Worm (Caenorhabditis elegans) whole organism, L4 larva: ENCODE measurements around the gene W06B4.1.

ENCODE experiments used
- F10B5.3 ChIP-seq: sonication (generic microtip); optimal IDR thresholded peaks from 2 replicates; lab custom pipeline; 2016; ENCODE audit warnings: mild to moderate bottlenecking, missing genetic modification characterization, missing compliant biosample characterization
- T26A8.4 ChIP-seq: fragments of 200-800 bp; sonication (Bioruptor generic); IDR thresholded peaks from 2 replicates; pipeline ENCODE4 v1.3.6; 2022; ENCODE audit warnings: missing genetic modification characterization, missing compliant biosample characterization
- Y48G9A.11 ChIP-seq: fragments of 200-800 bp; sonication (Bioruptor generic); IDR thresholded peaks from 2 replicates; pipeline ENCODE4 v1.3.6; 2022; ENCODE audit warnings: missing genetic modification reagents, missing genetic modification characterization, missing compliant biosample characterization
- Y5F2A.4 ChIP-seq: fragments of 200-800 bp; sonication (Bioruptor generic); optimal IDR thresholded peaks from 2 replicates; lab custom pipeline; 2018; ENCODE audit warnings: mild to moderate bottlenecking, missing genetic modification characterization, missing compliant biosample characterization
- Y75B8A.6 ChIP-seq: fragments of 200-800 bp; sonication (Bioruptor generic); IDR thresholded peaks from 2 replicates; pipeline ENCODE4 v1.3.6; 2022; ENCODE audit warnings: missing genetic modification reagents, missing genetic modification characterization, missing compliant biosample characterization
- ZK337.2 ChIP-seq: fragments of 200-800 bp; sonication (Bioruptor generic); IDR thresholded peaks from 2 replicates; pipeline ENCODE4 v1.3.6; 2022; ENCODE audit warnings: missing genetic modification reagents, missing genetic modification characterization, missing compliant biosample characterization
- attf-4 ChIP-seq: sonication (generic microtip); optimal IDR thresholded peaks from 3 replicates; lab custom pipeline; 2017; ENCODE audit warnings: missing biosample characterization, missing genetic modification characterization
- ceh-20 ChIP-seq: fragments of 200-800 bp; sonication (Bioruptor generic); IDR thresholded peaks from 2 replicates; pipeline ENCODE4 v1.3.6; 2022; ENCODE audit warnings: missing genetic modification reagents, missing genetic modification characterization, missing compliant biosample characterization
- ceh-28 ChIP-seq: fragments of 150-350 bp; optimal IDR thresholded peaks from 2 replicates; lab custom pipeline; 2014; ENCODE audit warnings: missing biosample characterization, missing genetic modification reagents, missing genetic modification characterization
- ceh-44 ChIP-seq: fragments of 200-800 bp; sonication (Bioruptor generic); IDR thresholded peaks from 2 replicates; pipeline ENCODE4 v1.3.6; 2022; ENCODE audit warnings: missing genetic modification reagents, missing genetic modification characterization, missing compliant biosample characterization
- ceh-62 ChIP-seq: sonication (generic microtip); optimal IDR thresholded peaks from 2 replicates; lab custom pipeline; 2017; ENCODE audit warnings: missing biosample characterization, missing genetic modification characterization
- ces-1 ChIP-seq: fragments of 150-350 bp; sonication (generic microtip); optimal IDR thresholded peaks from 4 replicates; lab custom pipeline; 2014; ENCODE audit warnings: missing biosample characterization, missing genetic modification reagents, missing genetic modification characterization
- cey-2 ChIP-seq: sonication (generic microtip); optimal IDR thresholded peaks from 3 replicates; lab custom pipeline; 2017; ENCODE audit warnings: missing genetic modification characterization, mild to moderate bottlenecking, missing compliant biosample characterization, antibody characterized with exemption, borderline replicate concordance; ENCODE audit not compliant: insufficient read depth
- daf-19 ChIP-seq: fragments of 200-800 bp; sonication (Bioruptor generic); conservative IDR thresholded peaks from 2 replicates; pipeline ENCODE4 v1.3.6; 2022; ENCODE audit warnings: missing genetic modification characterization, missing compliant biosample characterization
- egl-27 ChIP-seq: sonication (generic microtip); optimal IDR thresholded peaks from 3 replicates; lab custom pipeline; 2017; ENCODE audit warnings: missing biosample characterization, missing genetic modification reagents, missing genetic modification characterization
- fkh-10 ChIP-seq: fragments of 150-350 bp; optimal IDR thresholded peaks from 2 replicates; lab custom pipeline; 2014; ENCODE audit warnings: missing biosample characterization, missing genetic modification reagents, missing genetic modification characterization
- fos-1 ChIP-seq: fragments of 150-350 bp; optimal IDR thresholded peaks from 2 replicates; lab custom pipeline; 2014; ENCODE audit warnings: missing biosample characterization, missing genetic modification characterization
- gei-8 ChIP-seq: fragments of 200-800 bp; sonication (Bioruptor generic); optimal IDR thresholded peaks from 2 replicates; lab custom pipeline; 2018; ENCODE audit warnings: mild to moderate bottlenecking, missing genetic modification characterization, missing compliant biosample characterization
- hif-1 ChIP-seq, 2 experiments: sonication (generic microtip); optimal IDR thresholded peaks; 2 replicates each; lab custom pipeline; 2016 to 2017; ENCODE audit warnings: missing compliant biosample characterization in 2 of 2, missing genetic modification characterization in 2 of 2, missing genetic modification reagents in 2 of 2, missing genotype in 2 of 2, mild to moderate bottlenecking in 1 of 2
- hmg-1.1 ChIP-seq: fragments of 200-800 bp; sonication (Bioruptor generic); IDR thresholded peaks from 2 replicates; pipeline ENCODE4 v1.3.6; 2022; ENCODE audit warnings: missing genetic modification reagents, missing genetic modification characterization, missing compliant biosample characterization
- lin-1 ChIP-seq: fragments of 200-800 bp; sonication (Bioruptor generic); IDR thresholded peaks from 2 replicates; pipeline ENCODE4 v1.3.6; 2022; ENCODE audit warnings: missing genetic modification reagents, missing genetic modification characterization, missing compliant biosample characterization
- lin-13 ChIP-seq: fragments of 150-350 bp; optimal IDR thresholded peaks from 2 replicates; lab custom pipeline; 2014; ENCODE audit warnings: missing biosample characterization, missing genetic modification reagents, missing genetic modification characterization
- mdt-29 ChIP-seq: fragments of 200-800 bp; sonication (Bioruptor generic); IDR thresholded peaks from 2 replicates; pipeline ENCODE4 v1.3.6; 2022; ENCODE audit warnings: missing genetic modification reagents, missing genetic modification characterization, missing compliant biosample characterization
- nhr-111 ChIP-seq: fragments of 200-800 bp; sonication (Bioruptor generic); optimal IDR thresholded peaks from 2 replicates; lab custom pipeline; 2018; ENCODE audit warnings: mild to moderate bottlenecking, missing genetic modification characterization, missing compliant biosample characterization
- nhr-237 ChIP-seq: sonication (generic microtip); optimal IDR thresholded peaks from 2 replicates; lab custom pipeline; 2017; ENCODE audit warnings: missing biosample characterization, missing genetic modification characterization
- nhr-41 ChIP-seq: fragments of 200-800 bp; sonication (Bioruptor generic); IDR thresholded peaks from 2 replicates; pipeline ENCODE4 v1.3.6; 2022; ENCODE audit warnings: missing genetic modification reagents, missing genetic modification characterization, missing compliant biosample characterization
- nhr-42 ChIP-seq: fragments of 200-800 bp; sonication (Bioruptor generic); IDR thresholded peaks from 2 replicates; pipeline ENCODE4 v1.3.6; 2022; ENCODE audit warnings: missing genetic modification characterization, missing compliant biosample characterization
- nhr-76 ChIP-seq: fragments of 150-350 bp; optimal IDR thresholded peaks from 2 replicates; lab custom pipeline; 2014; ENCODE audit warnings: missing biosample characterization, missing genetic modification characterization
- rbr-2 ChIP-seq: sonication (generic microtip); optimal IDR thresholded peaks from 2 replicates; lab custom pipeline; 2016; ENCODE audit warnings: missing genotype, missing genetic modification characterization, missing compliant biosample characterization
- saeg-2 ChIP-seq: fragments of 200-800 bp; sonication (Bioruptor generic); IDR thresholded peaks from 2 replicates; pipeline ENCODE4 v1.3.6; 2022; ENCODE audit warnings: missing genetic modification reagents, missing genetic modification characterization, missing compliant biosample characterization
- sdz-12 ChIP-seq: fragments of 200-800 bp; sonication (Bioruptor generic); optimal IDR thresholded peaks from 2 replicates; lab custom pipeline; 2018; ENCODE audit warnings: mild to moderate bottlenecking, missing genetic modification characterization, missing compliant biosample characterization
- snpc-1.2 ChIP-seq: fragments of 200-800 bp; sonication (Bioruptor generic); IDR thresholded peaks from 2 replicates; pipeline ENCODE4 v1.3.6; 2022; ENCODE audit warnings: missing genetic modification reagents, missing genetic modification characterization, missing compliant biosample characterization
- spr-1 ChIP-seq: sonication (generic microtip); optimal IDR thresholded peaks from 2 replicates; lab custom pipeline; 2016; ENCODE audit warnings: mild to moderate bottlenecking, missing genetic modification characterization, missing compliant biosample characterization
- unc-130 ChIP-seq: sonication (generic microtip); optimal IDR thresholded peaks from 2 replicates; lab custom pipeline; 2016; ENCODE audit warnings: missing genetic modification reagents, missing genetic modification characterization, missing compliant biosample characterization
- unc-62 ChIP-seq, 3 experiments: fragments of 150-350 bp in 1 of 3; sonication (generic microtip); optimal IDR thresholded peaks in 2 of 3; peaks in 1 of 3; 1 replicate in 1 of 3; 2 replicates in 2 of 3; lab custom pipeline; 2014 to 2017; ENCODE audit warnings: missing biosample characterization in 3 of 3, missing genetic modification characterization in 3 of 3, missing genetic modification reagents in 3 of 3, missing genotype in 1 of 3
- vab-7 ChIP-seq: fragments of 200-800 bp; sonication (Bioruptor generic); IDR thresholded peaks from 2 replicates; pipeline ENCODE4 v1.3.6; 2022; ENCODE audit warnings: missing genetic modification reagents, missing genetic modification characterization, missing compliant biosample characterization

Gene W06B4.1

ce11 chrII:4474005-4474655, 2.7 kb downstream of the W06B4.1 start:
- no peak for TF ChIP-seq nhr-237
- no peak for TF ChIP-seq ceh-62 (tag; lab: Kevin White, UChicago)
- TF ChIP-seq ZK337.2 (GFP tag; lab: Robert Waterston, UW) = no peak
- no peak for TF ChIP-seq hmg-1.1 (GFP tag; lab: Robert Waterston, UW)
- TF ChIP-seq nhr-111 (GFP tag; lab: Kevin White, UChicago) = no peak
- TF ChIP-seq saeg-2 (GFP tag; lab: Robert Waterston, UW) = no peak
- no peak for TF ChIP-seq nhr-41 (GFP tag; lab: Robert Waterston, UW)
- no peak for TF ChIP-seq mdt-29 (GFP tag; lab: Robert Waterston, UW)
- no peak for TF ChIP-seq ceh-20 (GFP tag; lab: Robert Waterston, UW)
- no peak for TF ChIP-seq snpc-1.2 (GFP tag; lab: Robert Waterston, UW)
- TF ChIP-seq fos-1 (tag; lab: Kevin White, UChicago) = no peak
- TF ChIP-seq daf-19 = no peak
- no peak for TF ChIP-seq rbr-2 (tag; lab: Kevin White, UChicago)
- TF ChIP-seq vab-7 = no peak
- no peak for TF ChIP-seq gei-8 (GFP tag; lab: Kevin White, UChicago)
- no peak for TF ChIP-seq nhr-42 (GFP tag; lab: Robert Waterston, UW)
- TF ChIP-seq F10B5.3 = no peak
- no peak for TF ChIP-seq lin-1 (GFP tag; lab: Robert Waterston, UW)
- no peak for TF ChIP-seq ceh-28 (tag; lab: Kevin White, UChicago)
- TF ChIP-seq T26A8.4 (GFP tag; lab: Robert Waterston, UW) = no peak

ce11 chrII:4478303-4478702, 6.9 kb downstream of the W06B4.1 start, which contains the start of gene T05C1.1:
Gene T05C1.1, plus strand, starts transcription at chrII:4478603.
- TF ChIP-seq vab-7 = no peak
- TF ChIP-seq spr-1 (tag; lab: Kevin White, UChicago) = no peak
- no peak for TF ChIP-seq nhr-76 (tag; lab: Kevin White, UChicago)
- TF ChIP-seq cey-2 (tag; lab: Kevin White, UChicago) = no peak
- TF ChIP-seq hif-1 (tag; optimal IDR thresholded peaks at IDR 0.05; lab: Kevin White, UChicago) = no peak
- no peak for TF ChIP-seq fkh-10 (GFP tag; lab: Kevin White, UChicago)
- no peak for TF ChIP-seq hmg-1.1 (GFP tag; lab: Robert Waterston, UW)
- TF ChIP-seq unc-130 (GFP tag; lab: Kevin White, UChicago) = no peak
- no peak for TF ChIP-seq attf-4
- no peak for TF ChIP-seq ces-1 (GFP tag; lab: Kevin White, UChicago)
- no peak for TF ChIP-seq egl-27
- TF ChIP-seq T26A8.4 (GFP tag; lab: Robert Waterston, UW) = no peak
- TF ChIP-seq nhr-237 = no peak
- no peak for TF ChIP-seq Y75B8A.6
- no peak for TF ChIP-seq lin-13 (GFP tag; lab: Kevin White, UChicago)
- no peak for TF ChIP-seq Y5F2A.4 (GFP tag; lab: Kevin White, UChicago)
- TF ChIP-seq ceh-44 (GFP tag; lab: Robert Waterston, UW) = no peak
- no peak for TF ChIP-seq sdz-12 (GFP tag; lab: Kevin White, UChicago)
- no peak for TF ChIP-seq Y48G9A.11
- TF ChIP-seq, all 104 proteins: peak for 0

- no peak for TF ChIP-seq Y75B8A.6
- peak in 1 of 2 experiments; percentile 37 for TF ChIP-seq unc-62 (GFP tag; optimal IDR thresholded peaks at IDR 0.05 in 1 of 2; lab: Kevin White, UChicago)
- TF ChIP-seq unc-62 (tag; optimal IDR thresholded peaks at IDR 0.05; lab: Kevin White, UChicago) = no peak
- TF ChIP-seq lin-1 (GFP tag; lab: Robert Waterston, UW) = no peak
Measured at ce11 chrII:4482021-4482420, 10.6 kb downstream of the W06B4.1 start, which contains the start of gene T05C1.2. Gene T05C1.2, minus strand, starts transcription at chrII:4482121.
